Worm (Caenorhabditis elegans) whole organism, L4/young adult: Measurements from ENCODE around the gene F49E11.2.

Experiments
- W03F9.2 ChIP-seq: fragments of 150-350 bp; optimal IDR thresholded peaks from 2 replicates; lab custom pipeline; 2014; ENCODE audit warnings: missing biosample characterization, missing genetic modification characterization
- him-1 ChIP-seq: sonication (generic microtip); optimal IDR thresholded peaks from 2 replicates; lab custom pipeline; 2016; ENCODE audit warnings: missing genotype, missing genetic modification reagents, missing genetic modification characterization, missing compliant biosample characterization

DNA sequence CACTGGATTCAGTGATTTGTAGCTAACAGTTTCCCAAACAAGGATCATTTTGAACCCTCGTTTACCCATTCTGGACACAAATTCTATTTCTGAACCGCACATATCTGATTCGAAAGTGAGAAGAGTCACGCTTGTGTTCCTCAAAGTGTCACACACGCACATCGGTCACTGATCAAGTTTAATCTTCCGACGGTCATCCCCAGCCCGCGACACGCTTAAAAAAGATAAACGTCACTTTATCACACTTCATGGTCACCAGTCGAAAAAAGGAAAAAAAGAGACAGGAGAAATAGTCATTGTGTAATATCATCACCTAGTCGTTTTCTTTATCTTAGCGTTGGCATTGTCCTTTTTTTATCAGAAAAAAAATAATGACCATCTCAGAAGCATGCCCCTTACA is 38.9 kb upstream of the F49E11.2 start:
- no peak for TF ChIP-seq him-1 (tag; lab: Kevin White, UChicago)
- TF ChIP-seq W03F9.2, result no peak
